Worm (Caenorhabditis elegans) whole organism, young adult: ENCODE measurements around the gene tba-9.

Experiments
- B0336.3 ChIP-seq: fragments of 200-800 bp; sonication (Bioruptor generic); IDR thresholded peaks from 2 replicates; pipeline ENCODE4 v1.3.6; 2022; ENCODE audit warnings: missing genetic modification characterization, missing compliant biosample characterization
- C17E4.6 ChIP-seq: fragments of 200-800 bp; sonication (Bioruptor generic); IDR thresholded peaks from 2 replicates; pipeline ENCODE4 v1.3.6; 2022; ENCODE audit warnings: missing genetic modification reagents, missing genetic modification characterization, missing compliant biosample characterization
- F10E7.11 ChIP-seq: sonication (generic microtip); optimal IDR thresholded peaks from 2 replicates; lab custom pipeline; 2017; ENCODE audit warnings: mild to moderate bottlenecking, missing genetic modification characterization, moderate library complexity, missing compliant biosample characterization
- F22D6.2 ChIP-seq: sonication (generic microtip); optimal IDR thresholded peaks from 2 replicates; lab custom pipeline; 2016; ENCODE audit warnings: mild to moderate bottlenecking, missing genetic modification characterization, missing compliant biosample characterization
- F37B4.10 ChIP-seq: fragments of 200-800 bp; sonication (Bioruptor generic); IDR thresholded peaks from 2 replicates; pipeline ENCODE4 v1.3.6; 2022; ENCODE audit warnings: missing genetic modification characterization, missing compliant biosample characterization
- F49E8.2 ChIP-seq: sonication (generic microtip); optimal IDR thresholded peaks from 3 replicates; lab custom pipeline; 2017; ENCODE audit warnings: missing genetic modification characterization, mild to moderate bottlenecking, missing compliant biosample characterization, antibody characterized with exemption, moderate library complexity; ENCODE audit not compliant: insufficient read depth
- F55B11.4 ChIP-seq: sonication (generic microtip); optimal IDR thresholded peaks from 2 replicates; lab custom pipeline; 2016; ENCODE audit warnings: missing compliant biosample characterization, missing genetic modification characterization, borderline replicate concordance; ENCODE audit not compliant: insufficient read depth
- F57A8.1 ChIP-seq: fragments of 200-800 bp; sonication (Bioruptor generic); optimal IDR thresholded peaks from 2 replicates; lab custom pipeline; 2018; ENCODE audit warnings: mild to moderate bottlenecking, missing genetic modification characterization, moderate library complexity, missing compliant biosample characterization
- K11D2.4 ChIP-seq: fragments of 200-800 bp; sonication (Bioruptor generic); IDR thresholded peaks from 2 replicates; pipeline ENCODE4 v1.3.6; 2022; ENCODE audit warnings: missing genetic modification reagents, missing genetic modification characterization, missing compliant biosample characterization
- T07F8.4 ChIP-seq: sonication (generic microtip); optimal IDR thresholded peaks from 2 replicates; lab custom pipeline; 2016; ENCODE audit warnings: mild to moderate bottlenecking, missing genetic modification characterization, moderate library complexity, missing compliant biosample characterization
- Y67H2A.10 ChIP-seq: fragments of 200-800 bp; sonication (Bioruptor generic); conservative IDR thresholded peaks from 2 replicates; pipeline ENCODE4 v1.3.6; 2022; ENCODE audit warnings: missing genetic modification reagents, missing genetic modification characterization, missing compliant biosample characterization
- Y79H2A.3 ChIP-seq: fragments of 200-800 bp; sonication (Bioruptor generic); conservative IDR thresholded peaks from 2 replicates; pipeline ENCODE4 v1.3.6; 2022; ENCODE audit warnings: missing genetic modification reagents, missing genetic modification characterization, missing compliant biosample characterization
- Y95B8A.8 ChIP-seq: fragments of 200-800 bp; sonication (Bioruptor generic); IDR thresholded peaks from 2 replicates; pipeline ENCODE4 v1.3.6; 2022; ENCODE audit warnings: missing genetic modification reagents, missing genetic modification characterization, missing compliant biosample characterization
- ZK185.1 ChIP-seq: sonication (generic microtip); optimal IDR thresholded peaks from 2 replicates; lab custom pipeline; 2016; ENCODE audit warnings: mild to moderate bottlenecking, missing genetic modification characterization, missing compliant biosample characterization; ENCODE audit not compliant: poor library complexity, severe bottlenecking
- aptf-2 ChIP-seq: fragments of 200-800 bp; sonication (Bioruptor generic); conservative IDR thresholded peaks from 2 replicates; pipeline ENCODE4 v1.3.6; 2022; ENCODE audit warnings: missing genetic modification reagents, missing genetic modification characterization, missing compliant biosample characterization
- bed-1 ChIP-seq: fragments of 200-800 bp; sonication (Bioruptor generic); IDR thresholded peaks from 2 replicates; pipeline ENCODE4 v1.3.6; 2022; ENCODE audit warnings: missing genetic modification reagents, missing genetic modification characterization, missing compliant biosample characterization
- bed-2 ChIP-seq: fragments of 200-800 bp; sonication (Bioruptor generic); IDR thresholded peaks from 2 replicates; pipeline ENCODE4 v1.3.6; 2022; ENCODE audit warnings: missing genetic modification reagents, missing genetic modification characterization, missing compliant biosample characterization
- cebp-1 ChIP-seq, 2 experiments: fragments of 200-800 bp in 1 of 2; sonication (Bioruptor generic) in 1 of 2; sonication (generic microtip) in 1 of 2; IDR thresholded peaks in 1 of 2; optimal IDR thresholded peaks in 1 of 2; 2 replicates each; pipeline versions ENCODE4 v1.3.6 to Lab custom; 2017 to 2022; ENCODE audit warnings: missing compliant biosample characterization in 2 of 2, missing genetic modification characterization in 2 of 2, mild to moderate bottlenecking in 1 of 2, missing genetic modification reagents in 1 of 2, moderate library complexity in 1 of 2
- cebp-2 ChIP-seq: fragments of 200-800 bp; sonication (Bioruptor generic); IDR thresholded peaks from 2 replicates; pipeline ENCODE4 v1.3.6; 2022; ENCODE audit warnings: missing genetic modification characterization, missing compliant biosample characterization
- ceh-40 ChIP-seq: fragments of 200-800 bp; sonication (Bioruptor generic); IDR thresholded peaks from 2 replicates; pipeline ENCODE4 v1.3.6; 2022; ENCODE audit warnings: missing genetic modification characterization, missing compliant biosample characterization
- chd-7 ChIP-seq: sonication (generic microtip); optimal IDR thresholded peaks from 2 replicates; lab custom pipeline; 2016; ENCODE audit warnings: mild to moderate bottlenecking, missing genetic modification characterization, moderate library complexity, missing compliant biosample characterization
- dox-1 ChIP-seq: fragments of 200-800 bp; sonication (Bioruptor generic); IDR thresholded peaks from 2 replicates; pipeline ENCODE4 v1.3.6; 2022; ENCODE audit warnings: missing genetic modification reagents, missing genetic modification characterization, missing compliant biosample characterization
- egl-44 ChIP-seq: fragments of 200-800 bp; sonication (Bioruptor generic); IDR thresholded peaks from 2 replicates; pipeline ENCODE4 v1.3.6; 2022; ENCODE audit warnings: missing genetic modification reagents, missing genetic modification characterization, missing compliant biosample characterization
- egrh-3 ChIP-seq: fragments of 200-800 bp; sonication (Bioruptor generic); IDR thresholded peaks from 2 replicates; pipeline ENCODE4 v1.3.6; 2022; ENCODE audit warnings: missing genetic modification reagents, missing genetic modification characterization, missing compliant biosample characterization
- ets-4 ChIP-seq: fragments of 200-800 bp; sonication (Bioruptor generic); optimal IDR thresholded peaks from 2 replicates; lab custom pipeline; 2018; ENCODE audit warnings: mild to moderate bottlenecking, missing genetic modification characterization, missing compliant biosample characterization
- fkh-3 ChIP-seq: sonication (generic microtip); optimal IDR thresholded peaks from 2 replicates; lab custom pipeline; 2016; ENCODE audit warnings: mild to moderate bottlenecking, missing genetic modification characterization, missing compliant biosample characterization
- gei-17 ChIP-seq: fragments of 200-800 bp; sonication (Bioruptor generic); optimal IDR thresholded peaks from 2 replicates; lab custom pipeline; 2018; ENCODE audit warnings: mild to moderate bottlenecking, missing genetic modification characterization, missing compliant biosample characterization
- him-1 ChIP-seq: sonication (generic microtip); optimal IDR thresholded peaks from 2 replicates; lab custom pipeline; 2016; ENCODE audit warnings: missing genotype, missing genetic modification reagents, missing genetic modification characterization, missing compliant biosample characterization
- hlh-26 ChIP-seq: fragments of 200-800 bp; sonication (Bioruptor generic); conservative IDR thresholded peaks from 2 replicates; pipeline ENCODE4 v1.3.6; 2022; ENCODE audit warnings: missing genetic modification reagents, missing genetic modification characterization, missing compliant biosample characterization
- lir-1 ChIP-seq: fragments of 200-800 bp; sonication (Bioruptor generic); conservative IDR thresholded peaks from 2 replicates; pipeline ENCODE4 v1.3.6; 2022; ENCODE audit warnings: missing genetic modification reagents, missing genetic modification characterization, missing compliant biosample characterization
- lsl-1 ChIP-seq: fragments of 200-800 bp; sonication (Bioruptor generic); optimal IDR thresholded peaks from 2 replicates; lab custom pipeline; 2018; ENCODE audit warnings: mild to moderate bottlenecking, missing genetic modification characterization, moderate library complexity, missing compliant biosample characterization
- madf-6 ChIP-seq: fragments of 200-800 bp; sonication (Bioruptor generic); IDR thresholded peaks from 2 replicates; pipeline ENCODE4 v1.3.6; 2022; ENCODE audit warnings: missing genetic modification reagents, missing genetic modification characterization, missing compliant biosample characterization
- nhr-27 ChIP-seq: fragments of 200-800 bp; sonication (Bioruptor generic); optimal IDR thresholded peaks from 2 replicates; lab custom pipeline; 2018; ENCODE audit warnings: mild to moderate bottlenecking, missing genetic modification characterization, moderate library complexity, missing compliant biosample characterization
- nhr-80 ChIP-seq: sonication (generic microtip); optimal IDR thresholded peaks from 2 replicates; lab custom pipeline; 2016; ENCODE audit warnings: missing genetic modification characterization, missing compliant biosample characterization
- pbrm-1 ChIP-seq: fragments of 200-800 bp; sonication (Bioruptor generic); IDR thresholded peaks from 2 replicates; pipeline ENCODE4 v1.3.6; 2022; ENCODE audit warnings: missing genetic modification reagents, missing genetic modification characterization, missing compliant biosample characterization
- pha-4 ChIP-seq: fragments of 150-350 bp; sonication (generic microtip); optimal IDR thresholded peaks from 2 replicates; lab custom pipeline; 2014; ENCODE audit warnings: missing biosample characterization, missing genetic modification reagents, missing genetic modification characterization
- rcor-1 ChIP-seq: fragments of 200-800 bp; sonication (Bioruptor generic); IDR thresholded peaks from 2 replicates; pipeline ENCODE4 v1.3.6; 2022; ENCODE audit warnings: missing genetic modification reagents, missing genetic modification characterization, missing compliant biosample characterization
- rpc-1 ChIP-seq, 2 experiments: fragments of 150-350 bp in 1 of 2; sonication (generic microtip) in 1 of 2; optimal IDR thresholded peaks; 2 replicates each; lab custom pipeline; 2014 to 2018; ENCODE audit warnings: missing biosample characterization in 1 of 2, missing genetic modification characterization in 1 of 2, missing genetic modification reagents in 1 of 2, missing genotype in 1 of 2
- sdz-38 ChIP-seq: sonication (generic microtip); optimal IDR thresholded peaks from 2 replicates; lab custom pipeline; 2016; ENCODE audit warnings: missing genotype, missing genetic modification characterization, missing compliant biosample characterization
- snpc-4 ChIP-seq, 5 experiments: fragments of 150-350 bp in 1 of 5; sonication (generic microtip) in 4 of 5; optimal IDR thresholded peaks; 2 replicates each; lab custom pipeline; 2014 to 2018; ENCODE audit warnings: missing genetic modification characterization in 5 of 5, missing biosample characterization in 3 of 5, antibody characterized with exemption in 2 of 5, mild to moderate bottlenecking in 2 of 5, missing compliant biosample characterization in 2 of 5, missing genotype in 2 of 5, moderate library complexity in 2 of 5, missing genetic modification reagents in 1 of 5
- somi-1 ChIP-seq: fragments of 200-800 bp; sonication (Bioruptor generic); optimal IDR thresholded peaks from 2 replicates; lab custom pipeline; 2018; ENCODE audit warnings: mild to moderate bottlenecking, missing genetic modification characterization, missing compliant biosample characterization
- sptf-2 ChIP-seq: fragments of 200-800 bp; sonication (Bioruptor generic); optimal IDR thresholded peaks from 2 replicates; lab custom pipeline; 2018; ENCODE audit warnings: mild to moderate bottlenecking, missing genetic modification characterization, missing compliant biosample characterization
- tbp1 ChIP-seq: fragments of 200-800 bp; sonication (Bioruptor generic); optimal IDR thresholded peaks from 2 replicates; lab custom pipeline; 2018; ENCODE audit warnings: mild to moderate bottlenecking, missing genetic modification characterization, missing compliant biosample characterization
- tbx-9 ChIP-seq: sonication (generic microtip); optimal IDR thresholded peaks from 2 replicates; lab custom pipeline; 2016; ENCODE audit warnings: borderline replicate concordance, missing genetic modification characterization, inconsistent platforms, missing compliant biosample characterization
- unc-130 ChIP-seq: sonication (generic microtip); optimal IDR thresholded peaks from 2 replicates; lab custom pipeline; 2016; ENCODE audit warnings: missing genetic modification reagents, missing genetic modification characterization, missing compliant biosample characterization
- ztf-26 ChIP-seq: sonication (generic microtip); optimal IDR thresholded peaks from 2 replicates; lab custom pipeline; 2017; ENCODE audit warnings: missing genetic modification characterization, missing compliant biosample characterization

tba-9 gene

DNA sequence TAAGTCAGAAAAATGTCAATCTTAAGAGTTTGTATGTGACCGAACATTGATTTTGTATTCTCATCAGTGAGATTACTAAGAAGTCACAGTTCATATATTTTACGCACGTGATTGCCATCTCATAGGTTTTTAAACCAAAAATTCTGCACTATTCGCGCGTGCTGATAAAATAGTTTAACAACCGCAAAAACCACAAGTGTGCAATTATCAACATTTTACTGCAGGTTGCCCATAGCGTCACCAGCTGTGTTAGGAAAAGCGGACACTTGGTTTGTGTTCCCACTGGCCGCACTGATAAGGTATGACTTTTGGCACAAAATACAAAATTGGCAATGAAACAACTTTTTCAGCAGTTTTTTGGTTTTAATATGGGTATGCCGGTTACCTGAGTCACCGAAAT, 37.5 kb downstream of the tba-9 start (continued):
- no peak for TF ChIP-seq madf-6 (GFP tag; lab: Robert Waterston, UW)
- no peak for TF ChIP-seq snpc-4 (GFP tag; optimal IDR thresholded peaks at IDR 0.05; lab: Kevin White, UChicago)
- no peak for TF ChIP-seq snpc-4 (tag; optimal IDR thresholded peaks at IDR 0.05; lab: Kevin White, UChicago)
- TF ChIP-seq egl-44 (GFP tag; lab: Robert Waterston, UW) = 0 out of 2 replicates have a peak, but pooled peaks have one; percentile 30
- no peak for TF ChIP-seq lsl-1 (GFP tag; lab: Kevin White, UChicago)
- no peak for TF ChIP-seq sptf-2 (GFP tag; lab: Kevin White, UChicago)
- TF ChIP-seq him-1 (tag; lab: Kevin White, UChicago) = no peak
- no peak for TF ChIP-seq bed-2 (GFP tag; lab: Robert Waterston, UW)
- TF ChIP-seq F37B4.10 (GFP tag; lab: Robert Waterston, UW) = no peak
- TF ChIP-seq tbx-9 (tag; lab: Kevin White, UChicago) = no peak
- TF ChIP-seq unc-130 (GFP tag; lab: Kevin White, UChicago) = no peak
- no peak for TF ChIP-seq ceh-40 (GFP tag; lab: Robert Waterston, UW)
- peak; percentile 99 for TF ChIP-seq nhr-80 (tag; lab: Kevin White, UChicago)
- no peak for TF ChIP-seq K11D2.4
- no peak for TF ChIP-seq somi-1 (GFP tag; lab: Kevin White, UChicago)
- TF ChIP-seq rcor-1 (GFP tag; lab: Robert Waterston, UW) = no peak
- no peak for TF ChIP-seq gei-17 (GFP tag; lab: Kevin White, UChicago)
- no peak for TF ChIP-seq aptf-2 (GFP tag; lab: Robert Waterston, UW)
- peak; percentile 66 for TF ChIP-seq ets-4 (GFP tag; lab: Kevin White, UChicago)
- TF ChIP-seq F49E8.2 (tag; lab: Kevin White, UChicago) = no peak
- TF ChIP-seq Y67H2A.10 (GFP tag; lab: Robert Waterston, UW) = no peak
- TF ChIP-seq F22D6.2 (tag; lab: Kevin White, UChicago) = peak; percentile 74
- no peak for TF ChIP-seq ztf-26 (tag; lab: Kevin White, UChicago)
- TF ChIP-seq nhr-27 (tag; lab: Kevin White, UChicago) = no peak
- TF ChIP-seq sdz-38 (tag; lab: Kevin White, UChicago) = no peak
- no peak for TF ChIP-seq cebp-2 (GFP tag; lab: Robert Waterston, UW)
- no peak for TF ChIP-seq dox-1 (GFP tag; lab: Robert Waterston, UW)
- peak; percentile 37 for TF ChIP-seq pha-4
- no peak for TF ChIP-seq F10E7.11 (tag; lab: Kevin White, UChicago)
- no peak for TF ChIP-seq bed-1 (GFP tag; lab: Robert Waterston, UW)
- no peak for TF ChIP-seq T07F8.4
- no peak for TF ChIP-seq pbrm-1 (GFP tag; lab: Robert Waterston, UW)
- TF ChIP-seq rpc-1 (optimal IDR thresholded peaks at IDR 0.05; lab: Kevin White, UChicago) = no peak
- TF ChIP-seq rpc-1 (tag; optimal IDR thresholded peaks at IDR 0.05; lab: Kevin White, UChicago) = no peak
- no peak for TF ChIP-seq lir-1 (GFP tag; lab: Robert Waterston, UW)
- peak; percentile 54 for TF ChIP-seq tbp1 (GFP tag; lab: Kevin White, UChicago)
- TF ChIP-seq chd-7 (tag; lab: Kevin White, UChicago) = no peak
- TF ChIP-seq B0336.3 (GFP tag; lab: Robert Waterston, UW) = peak; percentile 70; the same call in 1 of the 2 replicates
- TF ChIP-seq F57A8.1 (GFP tag; lab: Kevin White, UChicago) = no peak
- TF ChIP-seq C17E4.6 = no peak
- no peak for TF ChIP-seq ZK185.1 (tag; lab: Kevin White, UChicago)
- TF ChIP-seq hlh-26 (GFP tag; lab: Robert Waterston, UW) = no peak
- TF ChIP-seq cebp-1 (GFP tag; IDR thresholded peaks at IDR 0.05; lab: Robert Waterston, UW) = no peak
- no peak for TF ChIP-seq cebp-1 (tag; optimal IDR thresholded peaks at IDR 0.05; lab: Kevin White, UChicago)
- no peak for TF ChIP-seq Y79H2A.3 (GFP tag; lab: Robert Waterston, UW)
- no peak for TF ChIP-seq F55B11.4 (tag; lab: Kevin White, UChicago)
- no peak for TF ChIP-seq Y95B8A.8 (GFP tag; lab: Robert Waterston, UW)
- TF ChIP-seq egrh-3 (GFP tag; lab: Robert Waterston, UW) = no peak
- no peak for TF ChIP-seq fkh-3 (tag; lab: Kevin White, UChicago)
